Fruit fly (Drosophila melanogaster): ENCODE data around the gene CG10055.

DNA sequence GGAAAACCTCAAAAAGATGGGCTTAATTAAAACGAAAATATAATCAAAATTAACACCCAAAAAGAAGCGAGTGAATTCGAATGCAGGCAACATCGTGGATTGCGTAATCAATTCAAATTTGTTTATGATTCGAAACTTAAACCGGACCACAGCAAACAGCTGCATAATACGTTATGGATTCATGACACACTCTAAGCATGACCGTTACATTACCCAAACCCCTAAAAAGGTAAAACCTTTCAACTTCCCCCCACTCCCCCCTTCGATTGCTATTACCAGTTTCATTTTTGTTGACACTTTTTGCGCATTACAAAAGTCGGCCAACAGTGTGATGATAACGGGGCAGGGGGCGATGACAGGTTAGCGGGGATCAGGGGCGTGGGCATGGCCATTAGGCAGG is 16.5 kb downstream of the CG10055 start:
- no peak for TF ChIP-seq CG13204 (GFP tag; optimal IDR thresholded peaks at IDR 0.05)
- no peak for TF ChIP-seq D1 (tag; optimal IDR thresholded peaks at IDR 0.05)
- TF ChIP-seq Pif1B (GFP tag; optimal IDR thresholded peaks at IDR 0.05): no peak
- no peak for TF ChIP-seq CG12605 (GFP tag; IDR thresholded peaks at IDR 0.05)
- TF ChIP-seq fd96Ca (GFP tag; IDR thresholded peaks at IDR 0.05): no peak

All from whole organism, pupa.